Fruit fly (Drosophila melanogaster): Measurements from ENCODE around the gene PIG-U.

DNA sequence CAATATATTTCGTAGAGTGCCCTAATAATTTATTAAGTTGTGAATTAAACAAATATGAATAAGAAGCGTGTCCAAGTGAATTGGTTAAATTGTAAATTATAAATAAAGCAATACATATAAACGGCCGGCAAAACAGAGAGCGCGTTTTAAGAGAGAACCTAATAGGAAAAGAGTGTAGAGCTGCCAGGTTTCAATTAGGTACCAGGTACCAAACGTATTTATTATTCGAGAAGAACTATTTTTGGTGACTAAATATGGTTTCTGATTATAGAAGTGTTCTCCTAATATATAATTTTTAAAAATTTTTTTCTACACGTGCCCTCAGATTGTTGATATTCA, 27.3 kb downstream of the PIG-U start:
- TF ChIP-seq bab1 (GFP tag; optimal IDR thresholded peaks at IDR 0.05) (no peak), CG7101 (tag; optimal IDR thresholded peaks at IDR 0.05) (no peak), Hr96 (GFP tag; optimal IDR thresholded peaks at IDR 0.05) (no peak), kay (GFP tag; ENCODE audit: borderline replicate concordance) (no peak), toe (GFP tag; optimal IDR thresholded peaks at IDR 0.05) (no peak), CG1620 (GFP tag; optimal IDR thresholded peaks at IDR 0.05) (no peak), cnc (optimal IDR thresholded peaks at IDR 0.05) (no peak), pad (GFP tag; optimal IDR thresholded peaks at IDR 0.05) (no peak), Crg-1 (GFP tag; optimal IDR thresholded peaks at IDR 0.05) (no peak), CG7045 (GFP tag; optimal IDR thresholded peaks at IDR 0.05) (no peak), Clk (GFP tag; optimal IDR thresholded peaks at IDR 0.05) (no peak)

Data from whole organism, adult.